Worm (Caenorhabditis elegans): Measurements from ENCODE around the gene F54H12.7.

F54H12.7 gene

ce11 chrIII:7969121-7969520, at the start of gene F54H12.7, which contains the start of gene F54H12.8:
Gene F54H12.7, plus strand, starts transcription at chrIII:7969349.
Gene F54H12.8, minus strand, starts transcription at chrIII:7969221.
- TF ChIP-seq scrt-1 (GFP tag; IDR thresholded peaks at IDR 0.05) = no peak
- TF ChIP-seq flt-1 (GFP tag; IDR thresholded peaks at IDR 0.05) = no peak
- TF ChIP-seq hnd-1 (tag; optimal IDR thresholded peaks at IDR 0.05) = no peak
- TF ChIP-seq tra-4 (tag; optimal IDR thresholded peaks at IDR 0.05) = no peak
- TF ChIP-seq ets-7 (tag; optimal IDR thresholded peaks at IDR 0.05) = no peak
- no peak for TF ChIP-seq hmg-4 (GFP tag; optimal IDR thresholded peaks at IDR 0.05)
- TF ChIP-seq F13C5.2 (tag; optimal IDR thresholded peaks at IDR 0.05) = no peak
- TF ChIP-seq ceh-36 (tag; optimal IDR thresholded peaks at IDR 0.05) = no peak
- TF ChIP-seq ama-1 (optimal IDR thresholded peaks at IDR 0.05) = no peak
- no peak for TF ChIP-seq pes-1 (GFP tag; IDR thresholded peaks at IDR 0.05)
- TF ChIP-seq B0310.2 (tag; optimal IDR thresholded peaks at IDR 0.05) = no peak
- no peak for TF ChIP-seq ceh-13 (GFP tag; optimal IDR thresholded peaks at IDR 0.05)
- TF ChIP-seq tbx-37 (GFP tag; conservative IDR thresholded peaks at IDR 0.05) = no peak

- no peak for TF ChIP-seq ets-7 (tag; optimal IDR thresholded peaks at IDR 0.05)
- no peak for TF ChIP-seq scrt-1 (GFP tag; IDR thresholded peaks at IDR 0.05)
- TF ChIP-seq pes-1 (GFP tag; IDR thresholded peaks at IDR 0.05) = no peak
- no peak for TF ChIP-seq hnd-1 (tag; optimal IDR thresholded peaks at IDR 0.05)
- no peak for TF ChIP-seq aly-1 (tag; optimal IDR thresholded peaks at IDR 0.05)
- no peak for TF ChIP-seq tra-4 (tag; optimal IDR thresholded peaks at IDR 0.05)
- TF ChIP-seq flt-1 (GFP tag; IDR thresholded peaks at IDR 0.05) = no peak
- no peak for TF ChIP-seq ceh-36 (tag; optimal IDR thresholded peaks at IDR 0.05)
- no peak for TF ChIP-seq hmbx-1 (tag; optimal IDR thresholded peaks at IDR 0.05)
- no peak for TF ChIP-seq tbx-37 (GFP tag; conservative IDR thresholded peaks at IDR 0.05)
- no peak for TF ChIP-seq F13C5.2 (tag; optimal IDR thresholded peaks at IDR 0.05)
- TF ChIP-seq B0310.2 (tag; optimal IDR thresholded peaks at IDR 0.05) = no peak
- TF ChIP-seq tbx-11 (GFP tag; IDR thresholded peaks at IDR 0.05) = no peak
- TF ChIP-seq ama-1 (optimal IDR thresholded peaks at IDR 0.05) = no peak
- TF ChIP-seq ceh-13 (GFP tag; optimal IDR thresholded peaks at IDR 0.05) = no peak
- no peak for TF ChIP-seq hmg-4 (GFP tag; optimal IDR thresholded peaks at IDR 0.05)
- TF ChIP-seq sea-1 (GFP tag; conservative IDR thresholded peaks at IDR 0.05) = no peak
Observed at ce11 chrIII:7919823-7920222, 49.3 kb upstream of the F54H12.7 start, which contains the start of gene C29E4.14. Gene C29E4.14, plus strand, starts transcription at chrIII:7920123.

ce11 chrIII:7922207-7922606, 46.9 kb upstream of the F54H12.7 start, which contains the start of gene C29E4.17:
Gene C29E4.17, plus strand, starts transcription at chrIII:7922507.
- TF ChIP-seq tra-4 (tag; optimal IDR thresholded peaks at IDR 0.05) (no peak), aly-1 (tag; optimal IDR thresholded peaks at IDR 0.05) (no peak), tbx-37 (GFP tag; conservative IDR thresholded peaks at IDR 0.05) (no peak), hmg-4 (GFP tag; optimal IDR thresholded peaks at IDR 0.05) (no peak), flt-1 (GFP tag; IDR thresholded peaks at IDR 0.05) (no peak), ama-1 (optimal IDR thresholded peaks at IDR 0.05) (no peak), ceh-36 (tag; optimal IDR thresholded peaks at IDR 0.05) (no peak)

ce11 chrIII:7924821-7925220, 44.3 kb upstream of the F54H12.7 start, which contains the start of gene tag-250:
Gene tag-250, minus strand, starts transcription at chrIII:7924921.
- TF ChIP-seq hnd-1 (tag; optimal IDR thresholded peaks at IDR 0.05) = no peak
- no peak for TF ChIP-seq sea-1 (GFP tag; conservative IDR thresholded peaks at IDR 0.05)
- no peak for TF ChIP-seq hmg-4 (GFP tag; optimal IDR thresholded peaks at IDR 0.05)
- no peak for TF ChIP-seq ceh-36 (tag; optimal IDR thresholded peaks at IDR 0.05)
- no peak for TF ChIP-seq scrt-1 (GFP tag; IDR thresholded peaks at IDR 0.05)
- TF ChIP-seq F13C5.2 (tag; optimal IDR thresholded peaks at IDR 0.05) = no peak
- no peak for TF ChIP-seq B0310.2 (tag; optimal IDR thresholded peaks at IDR 0.05)
- no peak for TF ChIP-seq tra-4 (tag; optimal IDR thresholded peaks at IDR 0.05)
- TF ChIP-seq ama-1 (optimal IDR thresholded peaks at IDR 0.05) = no peak
- no peak for TF ChIP-seq hmbx-1 (tag; optimal IDR thresholded peaks at IDR 0.05)
- no peak for TF ChIP-seq aly-1 (tag; optimal IDR thresholded peaks at IDR 0.05)
- TF ChIP-seq flt-1 (GFP tag; IDR thresholded peaks at IDR 0.05) = no peak
- no peak for TF ChIP-seq tbx-11 (GFP tag; IDR thresholded peaks at IDR 0.05)
- TF ChIP-seq ets-7 (tag; optimal IDR thresholded peaks at IDR 0.05) = no peak
- TF ChIP-seq ceh-13 (GFP tag; optimal IDR thresholded peaks at IDR 0.05) = no peak
- no peak for TF ChIP-seq pes-1 (GFP tag; IDR thresholded peaks at IDR 0.05)
- TF ChIP-seq tbx-37 (GFP tag; conservative IDR thresholded peaks at IDR 0.05) = no peak

- TF ChIP-seq hmg-4 (GFP tag; optimal IDR thresholded peaks at IDR 0.05) (no peak), ama-1 (optimal IDR thresholded peaks at IDR 0.05) (no peak), B0310.2 (tag; optimal IDR thresholded peaks at IDR 0.05) (no peak), hnd-1 (tag; optimal IDR thresholded peaks at IDR 0.05) (no peak), tbx-37 (GFP tag; conservative IDR thresholded peaks at IDR 0.05) (no peak), scrt-1 (GFP tag; IDR thresholded peaks at IDR 0.05) (no peak)
Observed at ce11 chrIII:7925968-7926367, 43.2 kb upstream of the F54H12.7 start.

- TF ChIP-seq flt-1 (GFP tag; IDR thresholded peaks at IDR 0.05) (no peak), hmbx-1 (tag; optimal IDR thresholded peaks at IDR 0.05) (no peak), tbx-11 (GFP tag; IDR thresholded peaks at IDR 0.05) (no peak), F13C5.2 (tag; optimal IDR thresholded peaks at IDR 0.05) (no peak), sea-1 (GFP tag; conservative IDR thresholded peaks at IDR 0.05) (no peak), aly-1 (tag; optimal IDR thresholded peaks at IDR 0.05) (no peak), ets-7 (tag; optimal IDR thresholded peaks at IDR 0.05) (no peak), tra-4 (tag; optimal IDR thresholded peaks at IDR 0.05) (no peak), ceh-13 (GFP tag; optimal IDR thresholded peaks at IDR 0.05) (no peak), ama-1 (optimal IDR thresholded peaks at IDR 0.05) (no peak)
Observed at ce11 chrIII:7928549-7929129, 40.5 kb upstream of the F54H12.7 start, which contains the start of the genes C29E4.13 and npp-15. Gene C29E4.13, minus strand, starts transcription at chrIII:7928717. Gene npp-15, plus strand, starts transcription at chrIII:7929043.

ce11 chrIII:7933235-7933634, 35.9 kb upstream of the F54H12.7 start, which contains the start of gene ran-2:
Gene ran-2, plus strand, starts transcription at chrIII:7933535.
- no peak for TF ChIP-seq aly-1 (tag; optimal IDR thresholded peaks at IDR 0.05)
- TF ChIP-seq tbx-11 (GFP tag; IDR thresholded peaks at IDR 0.05) = no peak
- no peak for TF ChIP-seq flt-1 (GFP tag; IDR thresholded peaks at IDR 0.05)
- TF ChIP-seq ama-1 (optimal IDR thresholded peaks at IDR 0.05) = no peak
- no peak for TF ChIP-seq ceh-13 (GFP tag; optimal IDR thresholded peaks at IDR 0.05)
- no peak for TF ChIP-seq pes-1 (GFP tag; IDR thresholded peaks at IDR 0.05)
- no peak for TF ChIP-seq B0310.2 (tag; optimal IDR thresholded peaks at IDR 0.05)
- no peak for TF ChIP-seq hmbx-1 (tag; optimal IDR thresholded peaks at IDR 0.05)
- no peak for TF ChIP-seq sea-1 (GFP tag; conservative IDR thresholded peaks at IDR 0.05)
- TF ChIP-seq hnd-1 (tag; optimal IDR thresholded peaks at IDR 0.05) = no peak
- TF ChIP-seq ceh-36 (tag; optimal IDR thresholded peaks at IDR 0.05) = no peak
- no peak for TF ChIP-seq F13C5.2 (tag; optimal IDR thresholded peaks at IDR 0.05)
- TF ChIP-seq scrt-1 (GFP tag; IDR thresholded peaks at IDR 0.05) = no peak
- no peak for TF ChIP-seq tbx-37 (GFP tag; conservative IDR thresholded peaks at IDR 0.05)
- no peak for TF ChIP-seq hmg-4 (GFP tag; optimal IDR thresholded peaks at IDR 0.05)
- no peak for TF ChIP-seq ets-7 (tag; optimal IDR thresholded peaks at IDR 0.05)

All from whole organism, early embryonic.